Worm (Caenorhabditis elegans) whole organism, mixed stage, embryonic: ENCODE measurements around the gene C29F4.3.

ENCODE experiments used
- blmp-1 ChIP-seq: fragments of 150-350 bp; optimal IDR thresholded peaks from 2 replicates; lab custom pipeline; 2014; ENCODE audit warnings: missing biosample characterization, missing genetic modification characterization
- ceh-43 ChIP-seq: fragments of 200-800 bp; sonication (Bioruptor generic); optimal IDR thresholded peaks from 2 replicates; lab custom pipeline; 2018; ENCODE audit warnings: mild to moderate bottlenecking, missing genetic modification characterization, moderate library complexity, missing compliant biosample characterization
- ceh-83 ChIP-seq: fragments of 200-800 bp; sonication (Bioruptor generic); optimal IDR thresholded peaks from 2 replicates; lab custom pipeline; 2018; ENCODE audit warnings: mild to moderate bottlenecking, missing genetic modification characterization, missing compliant biosample characterization
- elt-1 ChIP-seq: sonication (generic microtip); optimal IDR thresholded peaks from 2 replicates; lab custom pipeline; 2017; ENCODE audit warnings: missing genetic modification characterization, mild to moderate bottlenecking, missing compliant biosample characterization, antibody characterized with exemption, moderate library complexity, borderline replicate concordance; ENCODE audit not compliant: insufficient read depth
- elt-3 ChIP-seq: fragments of 150-350 bp; optimal IDR thresholded peaks from 2 replicates; lab custom pipeline; 2014; ENCODE audit warnings: missing biosample characterization, missing genetic modification characterization
- lsy-2 ChIP-seq: fragments of 150-350 bp; optimal IDR thresholded peaks from 2 replicates; lab custom pipeline; 2014; ENCODE audit warnings: missing biosample characterization, missing genetic modification characterization
- mab-5 ChIP-seq: fragments of 150-350 bp; optimal IDR thresholded peaks from 2 replicates; lab custom pipeline; 2014; ENCODE audit warnings: missing biosample characterization, missing genetic modification characterization
- nhr-12 ChIP-seq: fragments of 150-350 bp; optimal IDR thresholded peaks from 2 replicates; lab custom pipeline; 2014; ENCODE audit warnings: missing biosample characterization, missing genetic modification characterization
- nhr-28 ChIP-seq: fragments of 150-350 bp; optimal IDR thresholded peaks from 2 replicates; lab custom pipeline; 2014; ENCODE audit warnings: missing biosample characterization, missing genetic modification characterization
- pha-4 ChIP-seq: fragments of 150-350 bp; optimal IDR thresholded peaks from 2 replicates; lab custom pipeline; 2018; ENCODE audit warnings: missing biosample characterization, missing genetic modification reagents, missing genetic modification characterization
- snpc-4 ChIP-seq: fragments of 150-350 bp; optimal IDR thresholded peaks from 2 replicates; lab custom pipeline; 2014; ENCODE audit warnings: missing biosample characterization, missing genetic modification characterization
- ztf-11 ChIP-seq: fragments of 150-350 bp; optimal IDR thresholded peaks from 2 replicates; lab custom pipeline; 2014; ENCODE audit warnings: missing biosample characterization, missing genetic modification characterization

- no peak for TF ChIP-seq lsy-2
- no peak for TF ChIP-seq ztf-11 (tag; lab: Kevin White, UChicago)
- TF ChIP-seq nhr-12 (tag; lab: Kevin White, UChicago), result no peak
- TF ChIP-seq snpc-4 (tag; lab: Kevin White, UChicago), result no peak
- no peak for TF ChIP-seq ceh-43 (GFP tag; lab: Kevin White, UChicago)
- no peak for TF ChIP-seq mab-5 (tag; lab: Kevin White, UChicago)
- TF ChIP-seq pha-4 (tag; lab: Kevin White, UChicago), result no peak
- no peak for TF ChIP-seq ceh-83
- no peak for TF ChIP-seq nhr-28 (tag; lab: Kevin White, UChicago)
- no peak for TF ChIP-seq blmp-1 (tag; lab: Kevin White, UChicago)
- no peak for TF ChIP-seq elt-1 (tag; lab: Kevin White, UChicago)
- TF ChIP-seq elt-3 (tag; lab: Kevin White, UChicago), result no peak
These were observed 23.7 kb upstream of the C29F4.3 start for ce11 chrIV:11247434-11247833.
